Worm (Caenorhabditis elegans): ENCODE data around the gene cri-3.

- TF ChIP-seq sox-4 (tag; optimal IDR thresholded peaks at IDR 0.05) (no peak), pqm-1 (tag; optimal IDR thresholded peaks at IDR 0.05) (no peak), C38D4.7 (GFP tag; optimal IDR thresholded peaks at IDR 0.05) (no peak), T23F11.4 (GFP tag; optimal IDR thresholded peaks at IDR 0.05) (no peak), nhr-232 (tag; optimal IDR thresholded peaks at IDR 0.05) (no peak), tbx-7 (tag; optimal IDR thresholded peaks at IDR 0.05) (no peak), ceh-14 (tag; optimal IDR thresholded peaks at IDR 0.05) (no peak), elt-2 (tag; optimal IDR thresholded peaks at IDR 0.05) (no peak), hlh-13 (GFP tag; optimal IDR thresholded peaks at IDR 0.05) (no peak), ama-1 (optimal IDR thresholded peaks at IDR 0.05) (no peak)
Observed at ce11 chrIII:3397678-3398077, 1.5 kb downstream of the cri-3 start, which contains the start of gene clpf-1.

All from whole organism, late embryonic.